Worm (Caenorhabditis elegans): ENCODE results near the gene col-99.

col-99 gene

DNA sequence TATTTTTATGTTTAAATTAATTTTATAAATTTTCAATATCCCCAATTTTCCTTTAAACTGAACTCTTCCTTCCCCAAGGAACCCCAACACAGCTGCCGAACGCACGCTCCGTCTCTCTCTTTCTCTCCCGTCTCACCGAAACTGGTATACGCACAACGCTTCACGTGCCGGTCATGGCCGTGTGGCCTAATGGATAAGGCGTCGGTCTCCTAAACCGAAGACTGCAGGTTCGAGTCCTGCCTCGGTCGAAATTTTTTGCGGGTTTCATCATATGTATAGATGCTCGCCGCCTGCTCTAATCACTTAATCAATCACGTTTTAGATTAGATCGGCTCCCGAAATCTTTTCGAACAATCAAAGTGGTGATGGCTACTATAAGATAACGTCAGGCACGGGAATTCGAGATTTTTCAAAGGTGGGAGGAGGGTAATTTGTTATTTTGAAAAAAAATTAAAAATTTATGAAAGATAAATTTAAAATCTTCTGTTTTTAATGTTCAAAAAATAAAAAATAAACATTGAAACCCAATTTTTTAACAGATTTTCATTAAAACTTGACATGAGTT, 3.8 kb downstream of the col-99 start (continued):
- TF ChIP-seq ceh-31 (tag; optimal IDR thresholded peaks at IDR 0.05) (peak; percentile 80), ceh-18 (tag; optimal IDR thresholded peaks at IDR 0.05) (peak; percentile 70), nhr-232 (tag; optimal IDR thresholded peaks at IDR 0.05) (peak; percentile 92), Y22D7AL.16 (tag; optimal IDR thresholded peaks at IDR 0.05) (peak; percentile 92), elt-4 (tag; optimal IDR thresholded peaks at IDR 0.05) (no peak), K02D7.2 (tag; optimal IDR thresholded peaks at IDR 0.05) (peak; percentile 87), lim-6 (tag; optimal IDR thresholded peaks at IDR 0.05) (no peak), ceh-48 (tag; optimal IDR thresholded peaks at IDR 0.05) (peak; percentile 87), fax-1 (tag; optimal IDR thresholded peaks at IDR 0.05) (peak; percentile 85), ztf-16 (tag; optimal IDR thresholded peaks at IDR 0.05) (peak; percentile 90), pag-3 (tag; optimal IDR thresholded peaks at IDR 0.05; ENCODE audit: borderline replicate concordance) (peak; percentile 14), gmeb-2 (tag; optimal IDR thresholded peaks at IDR 0.05) (peak; percentile 91), elt-2 (tag; optimal IDR thresholded peaks at IDR 0.05) (peak; percentile 96), rnt-1 (tag; optimal IDR thresholded peaks at IDR 0.05) (peak; percentile 92), ceh-22 (tag; optimal IDR thresholded peaks at IDR 0.05) (no peak), unc-3 (GFP tag; conservative IDR thresholded peaks at IDR 0.05) (peak; percentile 83), unc-3 (tag; optimal IDR thresholded peaks at IDR 0.05) (peak; percentile 92), ref-2 (tag; optimal IDR thresholded peaks at IDR 0.05) (peak; percentile 89), F13H6.1 (tag; optimal IDR thresholded peaks at IDR 0.05) (peak; percentile 75), ceh-14 (tag; optimal IDR thresholded peaks at IDR 0.05) (peak; percentile 59), hlh-30 (tag; optimal IDR thresholded peaks at IDR 0.05; ENCODE audit: insufficient read depth) (peak; percentile 90), pat-9 (tag; optimal IDR thresholded peaks at IDR 0.05) (peak; percentile 95), ceh-6 (GFP tag; optimal IDR thresholded peaks at IDR 0.05) (peak; percentile 94), K09A11.1 (tag; optimal IDR thresholded peaks at IDR 0.05; ENCODE audit: insufficient read depth) (peak; percentile 82), eyg-1 (tag; optimal IDR thresholded peaks at IDR 0.05) (peak; percentile 95), fkh-6 (tag; optimal IDR thresholded peaks at IDR 0.05) (peak; percentile 90), pros-1 (tag; optimal IDR thresholded peaks at IDR 0.05) (peak; percentile 7), tbx-2 (tag; optimal IDR thresholded peaks at IDR 0.05) (peak; percentile 92), che-1 (tag; optimal IDR thresholded peaks at IDR 0.05) (peak; percentile 94), C38D4.7 (GFP tag; optimal IDR thresholded peaks at IDR 0.05) (peak; percentile 88)

DNA sequence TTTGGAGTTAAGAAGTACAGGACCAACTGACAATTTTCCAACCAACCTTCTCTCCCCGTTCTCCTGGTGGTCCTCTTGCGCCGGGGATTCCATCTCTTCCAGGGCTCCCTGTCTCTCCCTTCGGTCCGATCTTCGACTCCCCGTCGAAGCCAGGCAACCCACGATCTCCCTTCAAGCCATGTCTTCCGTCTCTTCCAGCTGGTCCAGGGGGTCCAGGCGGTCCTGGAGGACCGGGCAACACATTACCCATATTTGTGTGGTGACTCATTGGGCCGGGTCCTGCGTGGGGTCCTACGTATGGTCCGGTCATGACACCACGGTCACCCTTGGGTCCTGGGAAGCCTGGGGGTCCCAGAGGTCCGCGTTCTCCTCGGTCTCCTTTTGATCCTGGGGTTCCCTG, 6.7 kb downstream of the col-99 start:
- peak; percentile 35 for TF ChIP-seq C08G9.2 (tag; optimal IDR thresholded peaks at IDR 0.05)
- no peak for TF ChIP-seq ztf-16 (tag; optimal IDR thresholded peaks at IDR 0.05)

DNA sequence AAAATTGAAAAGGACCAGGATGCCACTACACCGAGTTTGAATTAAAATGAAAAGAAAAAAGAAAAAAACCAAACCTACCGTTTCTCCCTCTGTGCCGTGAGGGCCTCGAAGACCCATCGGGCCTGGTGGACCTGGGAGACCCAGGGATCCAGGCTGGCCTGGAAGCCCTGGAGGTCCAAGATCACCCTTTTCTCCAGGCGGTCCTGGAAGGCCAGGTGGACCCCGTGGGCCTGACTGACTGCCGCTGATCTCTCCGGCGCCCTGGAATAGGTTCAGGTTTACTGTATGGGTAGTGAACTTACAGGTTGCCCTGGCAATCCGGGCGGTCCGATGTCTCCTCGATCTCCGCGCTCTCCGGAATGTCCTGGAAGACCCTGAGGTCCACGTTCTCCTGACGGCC, 8.1 kb downstream of the col-99 start:
- TF ChIP-seq che-1 (tag; optimal IDR thresholded peaks at IDR 0.05): no peak
- peak; percentile 37 for TF ChIP-seq mec-3 (tag; optimal IDR thresholded peaks at IDR 0.05; ENCODE audit: borderline replicate concordance)

- TF ChIP-seq pha-2 (tag; optimal IDR thresholded peaks at IDR 0.05) (no peak), fax-1 (tag; optimal IDR thresholded peaks at IDR 0.05) (no peak), syd-9 (tag; optimal IDR thresholded peaks at IDR 0.05) (no peak), hlh-6 (tag; optimal IDR thresholded peaks at IDR 0.05) (no peak), ztf-16 (tag; optimal IDR thresholded peaks at IDR 0.05) (no peak)
Measured at ce11 chrIV:133968-134367, 13.8 kb downstream of the col-99 start.

- no peak for TF ChIP-seq ceh-2 (tag; optimal IDR thresholded peaks at IDR 0.05)
- TF ChIP-seq T23F11.4 (GFP tag; optimal IDR thresholded peaks at IDR 0.05): no peak
- TF ChIP-seq pqm-1 (tag; optimal IDR thresholded peaks at IDR 0.05): no peak
- no peak for TF ChIP-seq mec-3 (tag; optimal IDR thresholded peaks at IDR 0.05; ENCODE audit: borderline replicate concordance)
- TF ChIP-seq hlh-13 (GFP tag; optimal IDR thresholded peaks at IDR 0.05): no peak
- TF ChIP-seq ceh-45 (GFP tag; IDR thresholded peaks at IDR 0.05): no peak
- no peak for TF ChIP-seq ztf-16 (tag; optimal IDR thresholded peaks at IDR 0.05)
- no peak for TF ChIP-seq hlh-8 (tag; optimal IDR thresholded peaks at IDR 0.05)
- no peak for TF ChIP-seq ceh-18 (tag; optimal IDR thresholded peaks at IDR 0.05)
- peak; percentile 3 for TF ChIP-seq madf-2 (tag; optimal IDR thresholded peaks at IDR 0.05)
- TF ChIP-seq ref-2 (tag; optimal IDR thresholded peaks at IDR 0.05): no peak
- no peak for TF ChIP-seq pha-4 (tag; optimal IDR thresholded peaks at IDR 0.05)
- no peak for TF ChIP-seq hlh-6 (tag; optimal IDR thresholded peaks at IDR 0.05)
- no peak for TF ChIP-seq ceh-30 (tag; optimal IDR thresholded peaks at IDR 0.05)
- TF ChIP-seq tbx-2 (tag; optimal IDR thresholded peaks at IDR 0.05): peak; percentile 6
- TF ChIP-seq dmd-4 (tag; optimal IDR thresholded peaks at IDR 0.05; ENCODE audit: borderline replicate concordance): no peak
- no peak for TF ChIP-seq K09A11.1 (tag; optimal IDR thresholded peaks at IDR 0.05; ENCODE audit: insufficient read depth)
- no peak for TF ChIP-seq sdc-2 (tag; optimal IDR thresholded peaks at IDR 0.05)
Measured at ce11 chrIV:132095-132494, 15.6 kb downstream of the col-99 start, which contains the start of gene daf-1. Gene daf-1, plus strand, starts transcription at chrIV:132416.
